Fruit fly (Drosophila melanogaster) whole organism, embryonic: ENCODE measurements around the gene Jarid2.

Source experiments
- Atf6 ChIP-seq: fragments of 200-800 bp; sonication (Bioruptor generic); IDR thresholded peaks from 2 replicates; pipeline ENCODE4 v1.3.6; 2022; ENCODE audit warnings: missing biosample characterization, missing genetic modification characterization
- C15 ChIP-seq: fragments of 200-800 bp; sonication (Bioruptor generic); IDR thresholded peaks from 3 replicates; pipeline ENCODE4 v1.3.6; 2022; ENCODE audit warnings: missing biosample characterization, missing genetic modification characterization
- CG10431 ChIP-seq: fragments of 200-800 bp; sonication (Bioruptor generic); optimal IDR thresholded peaks from 3 replicates; lab custom pipeline; 2018; ENCODE audit warnings: missing biosample characterization, mild to moderate bottlenecking, missing genetic modification characterization
- CG10462 ChIP-seq: fragments of 200-800 bp; sonication (Bioruptor generic); optimal IDR thresholded peaks from 2 replicates; lab custom pipeline; 2016; ENCODE audit warnings: missing biosample characterization, missing genetic modification characterization
- CG10979 ChIP-seq: fragments of 200-800 bp; sonication (Bioruptor generic); optimal IDR thresholded peaks from 2 replicates; lab custom pipeline; 2018; ENCODE audit warnings: missing biosample characterization, mild to moderate bottlenecking, missing genetic modification characterization, moderate library complexity
- CG11560 ChIP-seq: fragments of 200-800 bp; sonication (Bioruptor generic); IDR thresholded peaks from 3 replicates; pipeline ENCODE4 v1.3.6; 2022; ENCODE audit warnings: missing biosample characterization, missing genetic modification characterization
- CG12236 ChIP-seq: fragments of 200-800 bp; sonication (Bioruptor generic); optimal IDR thresholded peaks from 2 replicates; lab custom pipeline; 2016; ENCODE audit warnings: missing biosample characterization, missing genetic modification characterization
- CG15514 ChIP-seq: fragments of 200-800 bp; sonication (Bioruptor generic); optimal IDR thresholded peaks from 3 replicates; lab custom pipeline; 2017; ENCODE audit warnings: missing biosample characterization, missing genetic modification characterization, mild to moderate bottlenecking, moderate library complexity, missing genetic modification reagents
- CG17186 ChIP-seq: fragments of 200-800 bp; sonication (Bioruptor generic); optimal IDR thresholded peaks from 3 replicates; lab custom pipeline; 2017; ENCODE audit warnings: missing biosample characterization, missing genetic modification reagents, missing genetic modification characterization
- CG18011 ChIP-seq: fragments of 200-800 bp; sonication (Bioruptor generic); optimal IDR thresholded peaks from 2 replicates; lab custom pipeline; 2017; ENCODE audit warnings: missing biosample characterization, missing genetic modification characterization, mild to moderate bottlenecking, moderate library complexity, missing genotype
- CG18764 ChIP-seq: fragments of 200-800 bp; sonication (Bioruptor generic); optimal IDR thresholded peaks from 3 replicates; lab custom pipeline; 2016; ENCODE audit warnings: missing biosample characterization, missing genetic modification characterization
- CG30431 ChIP-seq: fragments of 200-800 bp; sonication (Bioruptor generic); optimal IDR thresholded peaks from 2 replicates; lab custom pipeline; 2017; ENCODE audit warnings: missing biosample characterization, missing genetic modification characterization
- CG33557 ChIP-seq: fragments of 200-800 bp; sonication (Bioruptor generic); optimal IDR thresholded peaks from 2 replicates; lab custom pipeline; 2019; ENCODE audit warnings: missing biosample characterization, mild to moderate bottlenecking, missing genetic modification characterization, moderate library complexity
- CG34422 ChIP-seq: fragments of 200-800 bp; sonication (Bioruptor generic); IDR thresholded peaks from 3 replicates; pipeline ENCODE4 v1.3.6; 2022; ENCODE audit warnings: missing biosample characterization, missing genetic modification characterization
- CG3847 ChIP-seq: fragments of 200-800 bp; sonication (Bioruptor generic); IDR thresholded peaks from 2 replicates; pipeline ENCODE4 v1.3.6; 2022; ENCODE audit warnings: missing biosample characterization, missing genetic modification characterization
- CG43689 ChIP-seq: fragments of 200-800 bp; sonication (Bioruptor generic); IDR thresholded peaks from 2 replicates; pipeline ENCODE4 v1.3.6; 2022; ENCODE audit warnings: missing biosample characterization, missing genetic modification characterization
- CG4424 ChIP-seq: fragments of 200-800 bp; sonication (Bioruptor generic); optimal IDR thresholded peaks from 3 replicates; lab custom pipeline; 2016; ENCODE audit warnings: missing biosample characterization, missing genetic modification characterization
- CG5245 ChIP-seq: fragments of 200-800 bp; sonication (Bioruptor generic); optimal IDR thresholded peaks from 3 replicates; lab custom pipeline; 2016; ENCODE audit warnings: missing biosample characterization, missing genetic modification characterization
- CG8290 ChIP-seq, 3 experiments: fragments of 200-800 bp; sonication (Bioruptor generic); optimal IDR thresholded peaks; 2 replicates each; lab custom pipeline; 2016 to 2019; ENCODE audit warnings: missing biosample characterization in 3 of 3, missing genetic modification characterization in 3 of 3, mild to moderate bottlenecking in 2 of 3, moderate library complexity in 1 of 3
- CTCF ChIP-seq: fragments of 200-800 bp; sonication (Bioruptor generic); optimal IDR thresholded peaks from 2 replicates; lab custom pipeline; 2017; ENCODE audit warnings: missing biosample characterization, mild to moderate bottlenecking, missing genetic modification characterization, moderate library complexity
- CoRest ChIP-seq: fragments of 200-800 bp; sonication (Bioruptor generic); optimal IDR thresholded peaks from 3 replicates; lab custom pipeline; 2018; ENCODE audit warnings: missing biosample characterization, mild to moderate bottlenecking, missing genetic modification characterization, moderate library complexity
- Deaf1 ChIP-seq: fragments of 200-800 bp; optimal IDR thresholded peaks from 3 replicates; lab custom pipeline; 2019; ENCODE audit warnings: missing biosample characterization, mild to moderate bottlenecking, missing genetic modification characterization, moderate library complexity
- Doc3 ChIP-seq: fragments of 200-800 bp; sonication (Bioruptor generic); IDR thresholded peaks from 3 replicates; pipeline ENCODE4 v1.3.6; 2022; ENCODE audit warnings: missing biosample characterization, missing genetic modification characterization; ENCODE audit not compliant: partially characterized antibody
- Drgx ChIP-seq: fragments of 200-800 bp; sonication (Bioruptor generic); IDR thresholded peaks from 2 replicates; pipeline ENCODE4 v1.3.6; 2022; ENCODE audit warnings: missing biosample characterization, missing genetic modification characterization
- HLHmδ ChIP-seq: fragments of 200-800 bp; sonication (Bioruptor generic); optimal IDR thresholded peaks from 2 replicates; lab custom pipeline; 2018; ENCODE audit warnings: missing biosample characterization, mild to moderate bottlenecking, missing genetic modification characterization, moderate library complexity
- MESR4 ChIP-seq: fragments of 200-800 bp; sonication (Bioruptor generic); optimal IDR thresholded peaks from 2 replicates; lab custom pipeline; 2018; ENCODE audit warnings: missing biosample characterization, mild to moderate bottlenecking, missing genetic modification characterization, moderate library complexity
- Mes4 ChIP-seq: fragments of 200-800 bp; sonication (Bioruptor generic); optimal IDR thresholded peaks from 2 replicates; lab custom pipeline; 2016; ENCODE audit warnings: missing biosample characterization, missing genetic modification characterization
- Poxn ChIP-seq: fragments of 200-800 bp; sonication (Bioruptor generic); IDR thresholded peaks from 2 replicates; pipeline ENCODE4 v1.3.6; 2022; ENCODE audit warnings: missing biosample characterization, missing genetic modification characterization
- Rfx ChIP-seq: fragments of 200-800 bp; sonication (Bioruptor generic); IDR thresholded peaks from 2 replicates; pipeline ENCODE4 v1.3.6; 2022; ENCODE audit warnings: missing biosample characterization, missing genetic modification characterization
- Six4 ChIP-seq: fragments of 200-800 bp; sonication (Bioruptor generic); optimal IDR thresholded peaks from 2 replicates; lab custom pipeline; 2016; ENCODE audit warnings: missing biosample characterization, missing genetic modification characterization
- abd-A ChIP-seq: fragments of 200-800 bp; sonication (Bioruptor generic); optimal IDR thresholded peaks from 3 replicates; lab custom pipeline; 2019; ENCODE audit warnings: missing biosample characterization, mild to moderate bottlenecking, missing genetic modification characterization, moderate library complexity
- bowl ChIP-seq: fragments of 200-800 bp; sonication (Bioruptor generic); IDR thresholded peaks from 2 replicates; pipeline ENCODE4 v1.3.6; 2022; ENCODE audit warnings: missing biosample characterization, missing genetic modification characterization
- corto ChIP-seq: fragments of 200-800 bp; sonication (Bioruptor generic); optimal IDR thresholded peaks from 2 replicates; lab custom pipeline; 2016; ENCODE audit warnings: missing biosample characterization, mild to moderate bottlenecking, missing genetic modification characterization, moderate library complexity
- crol ChIP-seq: fragments of 200-800 bp; sonication (Bioruptor generic); IDR thresholded peaks from 2 replicates; pipeline ENCODE4 v1.3.6; 2022; ENCODE audit warnings: missing biosample characterization, missing genetic modification characterization
- dmrt99B ChIP-seq: fragments of 200-800 bp; sonication (Bioruptor generic); optimal IDR thresholded peaks from 2 replicates; lab custom pipeline; 2018; ENCODE audit warnings: missing biosample characterization, mild to moderate bottlenecking, missing genetic modification characterization, moderate library complexity
- eve ChIP-seq, 2 experiments: fragments of >200 bp; optimal IDR thresholded peaks; 2 replicates each; lab custom pipeline; 2017; ENCODE audit warnings: missing biosample characterization in 2 of 2, missing genetic modification characterization in 2 of 2
- fd3F ChIP-seq: fragments of 200-800 bp; sonication (Bioruptor generic); optimal IDR thresholded peaks from 2 replicates; lab custom pipeline; 2018; ENCODE audit warnings: missing biosample characterization, mild to moderate bottlenecking, missing genetic modification characterization, moderate library complexity
- mam ChIP-seq: fragments of 200-800 bp; sonication (Bioruptor generic); optimal IDR thresholded peaks from 3 replicates; lab custom pipeline; 2016; ENCODE audit warnings: missing biosample characterization, missing genetic modification characterization
- nerfin-1 ChIP-seq: fragments of 200-800 bp; sonication (Bioruptor generic); optimal IDR thresholded peaks from 3 replicates; lab custom pipeline; 2019; ENCODE audit warnings: missing biosample characterization, mild to moderate bottlenecking, missing genetic modification characterization, moderate library complexity
- onecut ChIP-seq: fragments of 200-800 bp; sonication (Bioruptor generic); IDR thresholded peaks from 2 replicates; pipeline ENCODE4 v1.3.6; 2022; ENCODE audit warnings: missing biosample characterization, missing genetic modification characterization
- pnt ChIP-seq: fragments of 200-800 bp; sonication (Bioruptor generic); optimal IDR thresholded peaks from 3 replicates; lab custom pipeline; 2016; ENCODE audit warnings: missing biosample characterization, missing genetic modification characterization
- psq ChIP-seq: fragments of 200-800 bp; sonication (Bioruptor generic); optimal IDR thresholded peaks from 2 replicates; lab custom pipeline; 2017; ENCODE audit warnings: missing biosample characterization, missing genetic modification characterization
- sc ChIP-seq, 3 experiments: fragments of >200 bp in 2 of 3; fragments of 200-800 bp in 1 of 3; sonication (Bioruptor generic) in 1 of 3; optimal IDR thresholded peaks; 2 replicates in 2 of 3; 3 replicates in 1 of 3; lab custom pipeline; 2017; ENCODE audit warnings: mild to moderate bottlenecking in 1 of 3, missing biosample characterization in 1 of 3, missing genetic modification characterization in 1 of 3, missing genetic modification reagents in 1 of 3
- sens ChIP-seq: fragments of 200-800 bp; sonication (Bioruptor generic); peaks from one replicate; lab custom pipeline; 2016; ENCODE audit warnings: missing biosample characterization, missing genetic modification characterization
- sens-2 ChIP-seq: fragments of 200-800 bp; sonication (Bioruptor generic); IDR thresholded peaks from 2 replicates; pipeline ENCODE4 v1.3.6; 2022; ENCODE audit warnings: missing biosample characterization, missing genetic modification characterization
- slbo ChIP-seq: fragments of 200-800 bp; sonication (Bioruptor generic); IDR thresholded peaks from 2 replicates; pipeline ENCODE4 v1.3.6; 2022; ENCODE audit warnings: missing biosample characterization, missing genetic modification characterization
- slp2 ChIP-seq: fragments of 200-800 bp; sonication (Bioruptor generic); optimal IDR thresholded peaks from 2 replicates; lab custom pipeline; 2016; ENCODE audit warnings: missing biosample characterization, missing genetic modification characterization
- tin ChIP-seq: fragments of 200-800 bp; sonication (Bioruptor generic); optimal IDR thresholded peaks from 3 replicates; lab custom pipeline; 2016; ENCODE audit warnings: missing biosample characterization, missing genetic modification characterization
- vvl ChIP-seq: fragments of 200-800 bp; sonication (Bioruptor generic); IDR thresholded peaks from 2 replicates; pipeline ENCODE4 v1.3.6; 2022; ENCODE audit warnings: missing biosample characterization, missing genetic modification characterization

Gene Jarid2

dm6 chr3L:9460775-9461491 lies 15.9 kb upstream of the Jarid2 start, which contains the start of the genes CG3434 and CG44838 (continued):
- peak; percentile 74 for TF ChIP-seq CG18764 (GFP tag; lab: Kevin White, UChicago)
- TF ChIP-seq CG11560: no peak; the same call in 2 of the 3 replicates
- TF ChIP-seq CG17186 (GFP tag; lab: Kevin White, UChicago): peak; percentile 58
- TF ChIP-seq CG10979: peak; percentile 73
- TF ChIP-seq CG33557 (GFP tag; lab: Kevin White, UChicago): peak; percentile 82
- TF ChIP-seq CG30431 (GFP tag; lab: Kevin White, UChicago): peak; percentile 41
- 0 out of 2 replicates have a peak, but pooled peaks have one; percentile 28 for TF ChIP-seq Poxn (GFP tag; lab: Robert Waterston, UW)
- no peak for TF ChIP-seq crol (GFP tag; lab: Robert Waterston, UW)
- peak; percentile 58 for TF ChIP-seq CG18011 (GFP tag; lab: Kevin White, UChicago)
- TF ChIP-seq Mes4: peak; percentile 68
- peak; percentile 85 for TF ChIP-seq Rfx
- TF ChIP-seq pnt (GFP tag; lab: Kevin White, UChicago): peak; percentile 53
- no peak for TF ChIP-seq Doc3 (GFP tag; lab: Robert Waterston, UW)
- peak; percentile 68 for TF ChIP-seq nerfin-1 (tag; lab: Kevin White, UChicago)
- peak; percentile 84 for TF ChIP-seq tin (GFP tag; lab: Kevin White, UChicago)
- TF ChIP-seq CG15514 (GFP tag; lab: Kevin White, UChicago): peak; percentile 90
- TF ChIP-seq Deaf1 (tag; lab: Kevin White, UChicago): peak; percentile 58
- peak; percentile 81 for TF ChIP-seq slbo (GFP tag; lab: Robert Waterston, UW)
- peak; percentile 86 for TF ChIP-seq CG3847 (GFP tag; lab: Robert Waterston, UW)
- no peak for TF ChIP-seq MESR4
- TF ChIP-seq HLHmδ (GFP tag; lab: Kevin White, UChicago): no peak
- TF ChIP-seq CG34422 (GFP tag; lab: Robert Waterston, UW): peak; percentile 42; the same call in 1 of the 3 replicates
- TF ChIP-seq CoRest (tag; lab: Kevin White, UChicago): peak; percentile 88
- TF ChIP-seq CG10462 (GFP tag; lab: Kevin White, UChicago): peak; percentile 73
- TF ChIP-seq CTCF (GFP tag; lab: Kevin White, UChicago): peak; percentile 60
- no peak for TF ChIP-seq bowl (GFP tag; lab: Robert Waterston, UW)
- no peak for TF ChIP-seq slp2 (GFP tag; lab: Kevin White, UChicago)
- peak; percentile 52; the same call in 1 of the 3 replicates for TF ChIP-seq C15 (GFP tag; lab: Robert Waterston, UW)
- peak; percentile 77 for TF ChIP-seq psq (GFP tag; lab: Kevin White, UChicago)
- peak; percentile 74 for TF ChIP-seq dmrt99B (tag; lab: Kevin White, UChicago)
- no peak for TF ChIP-seq sens-2 (GFP tag; lab: Robert Waterston, UW)
- TF ChIP-seq CG8290 (GFP tag; optimal IDR thresholded peaks at IDR 0.05; lab: Kevin White, UChicago): peak; percentile 83
- peak; percentile 27 to 81 for TF ChIP-seq CG8290 (tag; optimal IDR thresholded peaks at IDR 0.05; lab: Kevin White, UChicago)
- TF ChIP-seq Six4 (GFP tag; lab: Kevin White, UChicago): peak; percentile 80
- peak; percentile 95 for TF ChIP-seq sens (GFP tag; lab: Kevin White, UChicago)
- peak; percentile 63; the same call in 1 of the 2 replicates for TF ChIP-seq Atf6 (GFP tag; lab: Robert Waterston, UW)
- TF ChIP-seq eve (GFP tag; optimal IDR thresholded peaks at IDR 0.05; lab: Kevin White, UChicago): no peak
- peak; percentile 58 for TF ChIP-seq Drgx (GFP tag; lab: Robert Waterston, UW)
- peak; percentile 3 for TF ChIP-seq CG10431
- peak; percentile 76 for TF ChIP-seq mam (GFP tag; lab: Kevin White, UChicago)
- no peak for TF ChIP-seq sc (optimal IDR thresholded peaks at IDR 0.05; lab: Kevin White, UChicago)
- TF ChIP-seq sc (GFP tag; optimal IDR thresholded peaks at IDR 0.05; lab: Kevin White, UChicago): peak; percentile 70
- peak; percentile 68 for TF ChIP-seq fd3F
- peak; percentile 2 for TF ChIP-seq CG12236 (GFP tag; lab: Kevin White, UChicago)
- TF ChIP-seq CG4424 (GFP tag; lab: Kevin White, UChicago): peak; percentile 84
- TF ChIP-seq CG43689 (GFP tag; lab: Robert Waterston, UW): no peak
- TF ChIP-seq onecut (GFP tag; lab: Robert Waterston, UW): peak; percentile 51
- peak; percentile 42 for TF ChIP-seq corto (GFP tag; lab: Kevin White, UChicago)
- TF ChIP-seq CG5245 (GFP tag; lab: Kevin White, UChicago): peak; percentile 76
- TF ChIP-seq abd-A: peak; percentile 80
- TF ChIP-seq vvl (GFP tag; lab: Robert Waterston, UW): peak; percentile 88
